Worm (Caenorhabditis elegans) whole organism, L1 larva: ENCODE measurements around the gene C18D11.7.

Source experiments
- ces-1 ChIP-seq: fragments of 150-350 bp; optimal IDR thresholded peaks from 2 replicates; lab custom pipeline; 2014; ENCODE audit warnings: missing biosample characterization, missing genetic modification reagents, missing genetic modification characterization
- egl-27 ChIP-seq, 2 experiments: fragments of 150-350 bp in 1 of 2; sonication (generic microtip); optimal IDR thresholded peaks; 3 replicates each; lab custom pipeline; 2017 to 2018; ENCODE audit warnings: missing biosample characterization in 2 of 2, missing genetic modification characterization in 2 of 2, missing genetic modification reagents in 2 of 2
- nhr-90 ChIP-seq: sonication (generic microtip); optimal IDR thresholded peaks from 2 replicates; lab custom pipeline; 2016; ENCODE audit warnings: mild to moderate bottlenecking, missing genetic modification characterization, missing compliant biosample characterization; ENCODE audit not compliant: poor library complexity
- snpc-4 ChIP-seq: fragments of 150-350 bp; optimal IDR thresholded peaks from 2 replicates; lab custom pipeline; 2014; ENCODE audit warnings: missing biosample characterization, missing genetic modification characterization

ce11 chrIII:11785961-11786360, 20.6 kb downstream of the C18D11.7 start, which contains the start of gene tbx-38:
- no peak for TF ChIP-seq ces-1 (GFP tag; lab: Kevin White, UChicago)
- TF ChIP-seq egl-27 (tag; optimal IDR thresholded peaks at IDR 0.05; lab: Kevin White, UChicago): no peak
- no peak for TF ChIP-seq snpc-4 (tag; lab: Kevin White, UChicago)
- no peak for TF ChIP-seq nhr-90 (tag; lab: Kevin White, UChicago)
